Fruit fly (Drosophila melanogaster) whole organism, embryonic: ENCODE data around the gene Pak.
A peak's percentile ranks its signal among the peaks of the same experiment; 100 is the strongest.

ENCODE experiments used
- Asciz ChIP-seq: fragments of 200-800 bp; sonication (Bioruptor generic); optimal IDR thresholded peaks from 2 replicates; lab custom pipeline; 2017; ENCODE audit warnings: missing biosample characterization, mild to moderate bottlenecking, missing genetic modification characterization, missing genetic modification reagents
- Bdp1 ChIP-seq: fragments of 200-800 bp; sonication (Bioruptor generic); optimal IDR thresholded peaks from 3 replicates; lab custom pipeline; 2016; ENCODE audit warnings: missing biosample characterization, missing genetic modification characterization
- Bgb ChIP-seq: fragments of 200-800 bp; sonication (Bioruptor generic); IDR thresholded peaks from 2 replicates; pipeline ENCODE4 v1.3.6; 2022; ENCODE audit warnings: missing biosample characterization, missing genetic modification characterization; ENCODE audit not compliant: partially characterized antibody
- CG10979 ChIP-seq: fragments of 200-800 bp; sonication (Bioruptor generic); optimal IDR thresholded peaks from 2 replicates; lab custom pipeline; 2018; ENCODE audit warnings: missing biosample characterization, mild to moderate bottlenecking, missing genetic modification characterization, moderate library complexity
- CG11247 ChIP-seq: fragments of 200-800 bp; sonication (Bioruptor generic); IDR thresholded peaks from 2 replicates; pipeline ENCODE4 v1.3.6; 2022; ENCODE audit warnings: missing biosample characterization, missing genetic modification characterization
- CG12659 ChIP-seq: fragments of 200-800 bp; sonication (Bioruptor generic); optimal IDR thresholded peaks from 3 replicates; lab custom pipeline; 2017; ENCODE audit warnings: mild to moderate bottlenecking, missing biosample characterization, missing genetic modification reagents, missing genetic modification characterization
- CG12769 ChIP-seq: fragments of 200-800 bp; sonication (Bioruptor generic); optimal IDR thresholded peaks from 2 replicates; lab custom pipeline; 2019; ENCODE audit warnings: missing biosample characterization, mild to moderate bottlenecking, missing genetic modification characterization, moderate library complexity
- CG14710 ChIP-seq: fragments of 200-800 bp; sonication (Bioruptor generic); optimal IDR thresholded peaks from 3 replicates; lab custom pipeline; 2019; ENCODE audit warnings: missing biosample characterization, mild to moderate bottlenecking, missing genetic modification characterization, moderate library complexity
- CG15269 ChIP-seq: fragments of 200-800 bp; sonication (Bioruptor generic); optimal IDR thresholded peaks from 2 replicates; lab custom pipeline; 2018; ENCODE audit warnings: missing biosample characterization, mild to moderate bottlenecking, missing genetic modification characterization, moderate library complexity
- CG15696 ChIP-seq: fragments of 200-800 bp; sonication (Bioruptor generic); optimal IDR thresholded peaks from 2 replicates; lab custom pipeline; 2019; ENCODE audit warnings: missing biosample characterization, mild to moderate bottlenecking, missing genetic modification characterization, moderate library complexity
- CG16779 ChIP-seq: fragments of 200-800 bp; sonication (Bioruptor generic); IDR thresholded peaks from 2 replicates; pipeline ENCODE4 v1.3.6; 2022; ENCODE audit warnings: missing biosample characterization, missing genetic modification characterization
- CG18262 ChIP-seq: fragments of 200-800 bp; optimal IDR thresholded peaks from 3 replicates; lab custom pipeline; 2019; ENCODE audit warnings: missing biosample characterization, mild to moderate bottlenecking, missing genetic modification characterization, moderate library complexity
- CG2120 ChIP-seq: fragments of 200-800 bp; sonication (Bioruptor generic); optimal IDR thresholded peaks from 3 replicates; lab custom pipeline; 2016; ENCODE audit warnings: missing biosample characterization, missing genetic modification characterization
- CG2199 ChIP-seq: fragments of 200-800 bp; sonication (Bioruptor generic); IDR thresholded peaks from 3 replicates; pipeline ENCODE4 v1.3.6; 2022; ENCODE audit warnings: missing biosample characterization, missing genetic modification characterization
- CG2678 ChIP-seq: fragments of 200-800 bp; sonication (Bioruptor generic); optimal IDR thresholded peaks from 3 replicates; lab custom pipeline; 2019; ENCODE audit warnings: missing biosample characterization, mild to moderate bottlenecking, missing genetic modification characterization, moderate library complexity
- CG30403 ChIP-seq: fragments of 200-800 bp; sonication (Bioruptor generic); optimal IDR thresholded peaks from 3 replicates; lab custom pipeline; 2016; ENCODE audit warnings: missing biosample characterization, missing genetic modification characterization
- CG3281 ChIP-seq: fragments of 200-800 bp; sonication (Bioruptor generic); optimal IDR thresholded peaks from 3 replicates; lab custom pipeline; 2017; ENCODE audit warnings: missing biosample characterization, mild to moderate bottlenecking, missing genetic modification characterization
- CG3407 ChIP-seq: fragments of 200-800 bp; sonication (Bioruptor generic); optimal IDR thresholded peaks from 2 replicates; lab custom pipeline; 2018; ENCODE audit warnings: missing biosample characterization, mild to moderate bottlenecking, missing genetic modification characterization
- CG3726 ChIP-seq: fragments of 200-800 bp; sonication (Bioruptor generic); IDR thresholded peaks from 3 replicates; pipeline ENCODE4, ENCODE4 v1.3.6; 2022; ENCODE audit warnings: missing biosample characterization, missing genetic modification characterization
- CG6272 ChIP-seq: fragments of 200-800 bp; sonication (Bioruptor generic); IDR thresholded peaks from 2 replicates; pipeline ENCODE4 v1.3.6; 2022; ENCODE audit warnings: missing biosample characterization, missing genetic modification characterization
- CG8089 ChIP-seq: fragments of 200-800 bp; sonication (Bioruptor generic); optimal IDR thresholded peaks from 3 replicates; lab custom pipeline; 2016; ENCODE audit warnings: missing biosample characterization, missing genetic modification characterization
- CG9876 ChIP-seq: fragments of 200-800 bp; sonication (Bioruptor generic); optimal IDR thresholded peaks from 2 replicates; lab custom pipeline; 2016; ENCODE audit warnings: missing biosample characterization, missing genetic modification characterization
- CkIIα-i1 ChIP-seq: fragments of 200-800 bp; sonication (Bioruptor generic); IDR thresholded peaks from 2 replicates; pipeline ENCODE4 v1.3.6; 2022; ENCODE audit warnings: missing biosample characterization, missing genetic modification characterization
- Dek ChIP-seq: fragments of 200-800 bp; sonication (Bioruptor generic); optimal IDR thresholded peaks from 3 replicates; lab custom pipeline; 2019; ENCODE audit warnings: missing biosample characterization, mild to moderate bottlenecking, missing genetic modification characterization, moderate library complexity
- Dfd ChIP-seq, 2 experiments: fragments of >200 bp; optimal IDR thresholded peaks; 2 replicates each; lab custom pipeline; 2017; ENCODE audit warnings: missing biosample characterization in 2 of 2, missing genetic modification characterization in 2 of 2
- Fer2 ChIP-seq: fragments of 200-800 bp; sonication (Bioruptor generic); optimal IDR thresholded peaks from 2 replicates; lab custom pipeline; 2018; ENCODE audit warnings: missing biosample characterization, mild to moderate bottlenecking, missing genetic modification characterization, moderate library complexity
- Med ChIP-seq: fragments of 200-800 bp; sonication (Bioruptor generic); peaks from one replicate; lab custom pipeline; 2016; ENCODE audit warnings: missing biosample characterization, missing genetic modification characterization, mild to moderate bottlenecking, inconsistent platforms, moderate library complexity
- Opbp ChIP-seq: fragments of 200-800 bp; sonication (Bioruptor generic); IDR thresholded peaks from 3 replicates; pipeline ENCODE4 v1.3.6; 2022; ENCODE audit warnings: missing biosample characterization, missing genetic modification characterization; ENCODE audit not compliant: partially characterized antibody
- Sry-δ ChIP-seq: fragments of 200-800 bp; sonication (Bioruptor generic); optimal IDR thresholded peaks from 2 replicates; lab custom pipeline; 2016; ENCODE audit warnings: missing biosample characterization, missing genetic modification characterization
- Taf1 ChIP-seq: fragments of 200-800 bp; sonication (Bioruptor generic); IDR thresholded peaks from 2 replicates; pipeline ENCODE4 v1.3.6; 2022; ENCODE audit warnings: missing biosample characterization, missing genetic modification characterization
- Usf ChIP-seq: fragments of 200-800 bp; sonication (Bioruptor generic); optimal IDR thresholded peaks from 2 replicates; lab custom pipeline; 2017; ENCODE audit warnings: missing genotype, missing biosample characterization, missing genetic modification characterization
- crp ChIP-seq, 2 experiments: fragments of 200-800 bp; sonication (Bioruptor generic); optimal IDR thresholded peaks; 2 replicates in 1 of 2; 3 replicates in 1 of 2; lab custom pipeline; 2017; ENCODE audit warnings: missing biosample characterization in 2 of 2, missing genetic modification characterization in 2 of 2, mild to moderate bottlenecking in 1 of 2, moderate library complexity in 1 of 2
- dm ChIP-seq: fragments of 200-800 bp; sonication (Bioruptor generic); optimal IDR thresholded peaks from 3 replicates; lab custom pipeline; 2016; ENCODE audit warnings: missing biosample characterization, missing genetic modification characterization
- gce ChIP-seq: fragments of 200-800 bp; sonication (Bioruptor generic); IDR thresholded peaks from 3 replicates; pipeline ENCODE4 v1.3.6; 2022; ENCODE audit warnings: missing biosample characterization, missing genetic modification characterization
- grn ChIP-seq: fragments of 200-800 bp; sonication (Bioruptor generic); optimal IDR thresholded peaks from 3 replicates; lab custom pipeline; 2017; ENCODE audit warnings: missing biosample characterization, missing genetic modification characterization
- ind ChIP-seq: fragments of 200-800 bp; sonication (Bioruptor generic); optimal IDR thresholded peaks from 3 replicates; lab custom pipeline; 2016; ENCODE audit warnings: missing biosample characterization, missing genetic modification characterization
- kay ChIP-seq: fragments of 200-800 bp; sonication (Bioruptor generic); optimal IDR thresholded peaks from 2 replicates; lab custom pipeline; 2016; ENCODE audit warnings: missing biosample characterization, missing genetic modification characterization
- nmo ChIP-seq: fragments of 200-800 bp; sonication (Bioruptor generic); optimal IDR thresholded peaks from 2 replicates; lab custom pipeline; 2018; ENCODE audit warnings: missing biosample characterization, mild to moderate bottlenecking, missing genetic modification characterization, moderate library complexity
- nom ChIP-seq: fragments of 200-800 bp; sonication (Bioruptor generic); optimal IDR thresholded peaks from 2 replicates; lab custom pipeline; 2017; ENCODE audit warnings: missing biosample characterization, missing genetic modification characterization, mild to moderate bottlenecking, moderate library complexity, missing genetic modification reagents
- oc ChIP-seq: fragments of 200-800 bp; sonication (Bioruptor generic); optimal IDR thresholded peaks from 2 replicates; lab custom pipeline; 2018; ENCODE audit warnings: missing biosample characterization, mild to moderate bottlenecking, missing genetic modification characterization, moderate library complexity
- sd ChIP-seq: fragments of 200-800 bp; sonication (Bioruptor generic); optimal IDR thresholded peaks from 3 replicates; lab custom pipeline; 2018; ENCODE audit warnings: missing biosample characterization, mild to moderate bottlenecking, missing genetic modification characterization, moderate library complexity
- stc ChIP-seq: fragments of 200-800 bp; sonication (Bioruptor generic); IDR thresholded peaks from 2 replicates; pipeline ENCODE4 v1.3.6; 2022; ENCODE audit warnings: missing biosample characterization, missing genetic modification characterization
- tap ChIP-seq: fragments of 200-800 bp; optimal IDR thresholded peaks from 3 replicates; lab custom pipeline; 2019; ENCODE audit warnings: missing biosample characterization, mild to moderate bottlenecking, missing genetic modification characterization, moderate library complexity
- twi ChIP-seq: fragments of 200-800 bp; optimal IDR thresholded peaks from 2 replicates; lab custom pipeline; 2019; ENCODE audit warnings: missing biosample characterization, mild to moderate bottlenecking, missing genetic modification characterization, moderate library complexity
- unpg ChIP-seq: fragments of 200-800 bp; sonication (Bioruptor generic); optimal IDR thresholded peaks from 3 replicates; lab custom pipeline; 2018; ENCODE audit warnings: missing biosample characterization, mild to moderate bottlenecking, missing genetic modification characterization, moderate library complexity
- zfh2 ChIP-seq: fragments of 200-800 bp; sonication (Bioruptor generic); optimal IDR thresholded peaks from 2 replicates; lab custom pipeline; 2016; ENCODE audit warnings: missing biosample characterization, missing genetic modification characterization

Pak gene

DNA sequence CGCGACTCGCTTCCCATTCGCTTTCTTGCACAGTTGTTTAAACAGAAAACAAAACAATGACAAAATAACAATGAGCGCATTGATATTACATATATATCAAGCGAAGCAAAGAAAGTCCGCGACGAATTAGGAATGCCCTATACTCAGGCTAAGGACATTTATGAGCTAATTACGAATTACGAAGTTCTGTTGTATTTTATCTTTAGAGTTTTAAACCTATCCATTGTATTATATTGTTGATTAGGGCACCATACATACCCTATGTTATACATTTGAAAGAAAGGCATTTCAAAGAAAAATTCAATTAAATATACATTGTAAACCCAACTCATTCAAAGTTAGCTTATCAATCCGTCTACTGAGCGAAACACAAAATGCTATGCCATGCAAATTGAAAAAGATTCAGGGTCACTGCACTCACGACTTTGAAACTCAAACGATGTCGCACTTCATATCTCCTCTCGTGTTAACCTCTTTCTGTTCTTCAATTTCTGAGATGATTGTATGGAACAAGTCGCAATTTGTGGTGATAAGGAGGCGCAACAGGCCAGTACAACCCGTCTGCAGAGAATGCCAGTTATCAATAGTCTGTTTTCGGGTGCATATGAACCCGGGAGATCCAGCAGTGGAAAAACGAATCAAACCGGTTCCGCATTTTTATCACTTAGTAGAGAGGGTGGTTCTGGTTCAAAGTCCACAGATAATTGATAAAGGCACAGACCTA is 45.0 kb downstream of the Pak start (continued):
- peak; percentile 14 for TF ChIP-seq CG18262 (tag; lab: Kevin White, UChicago)
- peak; percentile 0 for TF ChIP-seq CG2678 (tag; lab: Kevin White, UChicago)
- TF ChIP-seq CG9876 (GFP tag; lab: Kevin White, UChicago) = no peak
- no peak for TF ChIP-seq Bdp1 (GFP tag; lab: Kevin White, UChicago)
- TF ChIP-seq twi (tag; lab: Kevin White, UChicago) = no peak
- peak; percentile 26 for TF ChIP-seq Asciz (GFP tag; lab: Kevin White, UChicago)
- no peak for TF ChIP-seq oc (tag; lab: Kevin White, UChicago)
- TF ChIP-seq sd (tag; lab: Kevin White, UChicago) = no peak
- TF ChIP-seq, all 482 proteins: peak for 30

dm6 chr3R:6396613-6397012 is 45.9 kb downstream of the Pak start:
- TF ChIP-seq Med = peak; percentile 2
- 0 out of 3 replicates have a peak, but pooled peaks have one; percentile 34 for TF ChIP-seq CG2199
- TF ChIP-seq CG8089 (GFP tag; lab: Kevin White, UChicago) = no peak

DNA sequence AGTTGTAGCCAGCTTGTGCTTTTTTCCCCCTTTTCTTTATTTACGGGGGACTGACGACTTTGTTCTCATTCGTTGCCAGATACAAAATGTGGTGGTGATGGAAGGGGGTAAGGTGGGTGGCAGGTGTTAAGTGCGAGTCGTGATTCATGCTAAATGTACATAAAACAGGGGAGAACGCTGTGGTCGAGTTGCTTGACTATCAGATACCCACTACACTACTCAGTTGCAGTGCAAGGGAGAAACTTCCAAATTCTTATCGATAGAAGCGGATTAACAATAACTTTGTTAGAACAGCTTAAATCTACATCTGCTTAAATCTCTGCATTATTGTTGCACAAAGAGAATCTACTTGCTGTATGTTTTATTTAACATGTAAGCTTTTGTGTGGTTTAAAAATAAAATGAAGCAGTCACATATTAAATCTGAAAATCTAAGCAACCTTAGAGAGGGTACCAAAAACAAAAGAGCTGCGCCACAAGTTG is 47.0 kb downstream of the Pak start:
- TF ChIP-seq CkIIα-i1 (GFP tag; lab: Robert Waterston, UW) = no peak
- TF ChIP-seq crp (GFP tag; optimal IDR thresholded peaks at IDR 0.05; lab: Kevin White, UChicago) = no peak
- peak; percentile 47 for TF ChIP-seq zfh2 (GFP tag; lab: Kevin White, UChicago)
- no peak for TF ChIP-seq CG15696 (tag; lab: Kevin White, UChicago)
- peak; percentile 61 for TF ChIP-seq CG2120 (GFP tag; lab: Kevin White, UChicago)
- TF ChIP-seq unpg = no peak
- TF ChIP-seq CG3281 = peak; percentile 32
- TF ChIP-seq nmo (GFP tag; lab: Kevin White, UChicago) = peak; percentile 30
- peak; percentile 7 for TF ChIP-seq CG12769 (tag; lab: Kevin White, UChicago)
- TF ChIP-seq CG10979 = peak; percentile 6
- TF ChIP-seq CG30403 (GFP tag; lab: Kevin White, UChicago) = peak; percentile 21
- TF ChIP-seq Dek = peak; percentile 36
- 0 out of 3 replicates have a peak, but pooled peaks have one; percentile 14 for TF ChIP-seq gce (GFP tag; lab: Robert Waterston, UW)
- no peak for TF ChIP-seq Usf
- 0 out of 3 replicates have a peak, but pooled peaks have one; percentile 30 for TF ChIP-seq Opbp (GFP tag; lab: Robert Waterston, UW)
- TF ChIP-seq CG3726 (GFP tag; lab: Robert Waterston, UW) = no peak
- no peak for TF ChIP-seq Taf1 (GFP tag; lab: Robert Waterston, UW)
- TF ChIP-seq CG12659 (GFP tag; lab: Kevin White, UChicago) = no peak
- TF ChIP-seq CG3407 (GFP tag; lab: Kevin White, UChicago) = no peak
- TF ChIP-seq tap (tag; lab: Kevin White, UChicago) = peak; percentile 12
- TF ChIP-seq Dfd (GFP tag; optimal IDR thresholded peaks at IDR 0.05; lab: Kevin White, UChicago) = no peak
- no peak for TF ChIP-seq CG14710 (tag; lab: Kevin White, UChicago)
- TF ChIP-seq CG6272 (GFP tag; lab: Robert Waterston, UW) = no peak
- peak; percentile 34 for TF ChIP-seq CG15269 (tag; lab: Kevin White, UChicago)
- TF ChIP-seq grn = no peak
- no peak for TF ChIP-seq nom
- no peak for TF ChIP-seq Sry-δ (GFP tag; lab: Kevin White, UChicago)
- no peak for TF ChIP-seq CG16779 (GFP tag; lab: Robert Waterston, UW)
- TF ChIP-seq dm (GFP tag; lab: Kevin White, UChicago) = no peak
- peak; percentile 15 for TF ChIP-seq ind (GFP tag; lab: Kevin White, UChicago)
- no peak for TF ChIP-seq Fer2 (tag; lab: Kevin White, UChicago)
- peak; percentile 60 for TF ChIP-seq Bgb (GFP tag; lab: Robert Waterston, UW)
- TF ChIP-seq kay (GFP tag; lab: Kevin White, UChicago) = peak; percentile 20
- no peak for TF ChIP-seq CG11247
- TF ChIP-seq stc (GFP tag; lab: Robert Waterston, UW) = no peak; the same call in 1 of the 2 replicates
